Worm (Caenorhabditis elegans) whole organism, late embryonic: ENCODE data around the gene npr-16.

ENCODE experiments used
- C08G9.2 ChIP-seq: sonication (generic microtip); optimal IDR thresholded peaks from 2 replicates; lab custom pipeline; 2016; ENCODE audit warnings: mild to moderate bottlenecking, missing genetic modification characterization, moderate library complexity, missing compliant biosample characterization
- C38D4.7 ChIP-seq: fragments of 200-800 bp; sonication (Bioruptor generic); optimal IDR thresholded peaks from 2 replicates; lab custom pipeline; 2018; ENCODE audit warnings: mild to moderate bottlenecking, missing genetic modification characterization, moderate library complexity, missing compliant biosample characterization
- F13H6.1 ChIP-seq: sonication (generic microtip); optimal IDR thresholded peaks from 2 replicates; lab custom pipeline; 2016; ENCODE audit warnings: missing genetic modification characterization, missing compliant biosample characterization
- K09A11.1 ChIP-seq: sonication (generic microtip); optimal IDR thresholded peaks from 2 replicates; lab custom pipeline; 2017; ENCODE audit warnings: antibody characterized with exemption, mild to moderate bottlenecking, missing genetic modification characterization, missing compliant biosample characterization; ENCODE audit not compliant: insufficient read depth
- Y22D7AL.16 ChIP-seq: sonication (generic microtip); optimal IDR thresholded peaks from 2 replicates; lab custom pipeline; 2016; ENCODE audit warnings: missing genetic modification characterization, missing compliant biosample characterization
- ahr-1 ChIP-seq: sonication (generic microtip); optimal IDR thresholded peaks from 2 replicates; lab custom pipeline; 2016; ENCODE audit warnings: missing genetic modification characterization, missing compliant biosample characterization
- ceh-14 ChIP-seq: sonication (generic microtip); optimal IDR thresholded peaks from 2 replicates; lab custom pipeline; 2016; ENCODE audit warnings: missing genotype, missing genetic modification characterization, missing compliant biosample characterization
- ceh-18 ChIP-seq: sonication (generic microtip); optimal IDR thresholded peaks from 2 replicates; lab custom pipeline; 2016; ENCODE audit warnings: missing genetic modification characterization, missing compliant biosample characterization
- ceh-2 ChIP-seq: sonication (generic microtip); optimal IDR thresholded peaks from 2 replicates; lab custom pipeline; 2016; ENCODE audit warnings: missing genotype, missing genetic modification characterization, missing compliant biosample characterization
- ceh-22 ChIP-seq: sonication (generic microtip); optimal IDR thresholded peaks from 2 replicates; lab custom pipeline; 2017; ENCODE audit warnings: missing biosample characterization, missing genetic modification characterization
- ceh-34 ChIP-seq: sonication (generic microtip); optimal IDR thresholded peaks from 2 replicates; lab custom pipeline; 2016; ENCODE audit warnings: mild to moderate bottlenecking, missing genetic modification characterization, missing compliant biosample characterization
- ceh-48 ChIP-seq: sonication (generic microtip); optimal IDR thresholded peaks from 2 replicates; lab custom pipeline; 2016; ENCODE audit warnings: missing genetic modification characterization, inconsistent platforms, missing compliant biosample characterization
- ceh-6 ChIP-seq: fragments of 200-800 bp; sonication (Bioruptor generic); optimal IDR thresholded peaks from 2 replicates; lab custom pipeline; 2018; ENCODE audit warnings: mild to moderate bottlenecking, missing genetic modification characterization, missing compliant biosample characterization
- ceh-9 ChIP-seq: sonication (generic microtip); optimal IDR thresholded peaks from 2 replicates; lab custom pipeline; 2016; ENCODE audit warnings: mild to moderate bottlenecking, missing genetic modification characterization, inconsistent platforms, missing compliant biosample characterization
- che-1 ChIP-seq: sonication (generic microtip); optimal IDR thresholded peaks from 2 replicates; lab custom pipeline; 2016; ENCODE audit warnings: mild to moderate bottlenecking, missing genetic modification characterization, missing compliant biosample characterization
- dmd-4 ChIP-seq: sonication (generic microtip); optimal IDR thresholded peaks from 2 replicates; lab custom pipeline; 2016; ENCODE audit warnings: borderline replicate concordance, missing genetic modification characterization, missing compliant biosample characterization
- elt-2 ChIP-seq: sonication (generic microtip); optimal IDR thresholded peaks from 2 replicates; lab custom pipeline; 2016; ENCODE audit warnings: missing genetic modification reagents, missing genetic modification characterization, missing compliant biosample characterization
- fkh-6 ChIP-seq: sonication (generic microtip); optimal IDR thresholded peaks from 2 replicates; lab custom pipeline; 2016; ENCODE audit warnings: missing genetic modification characterization, missing compliant biosample characterization
- gmeb-2 ChIP-seq: sonication (generic microtip); optimal IDR thresholded peaks from 2 replicates; lab custom pipeline; 2016; ENCODE audit warnings: missing genetic modification characterization, inconsistent platforms, missing compliant biosample characterization
- hlh-15 ChIP-seq: sonication (generic microtip); optimal IDR thresholded peaks from 2 replicates; lab custom pipeline; 2016; ENCODE audit warnings: missing genetic modification characterization, missing compliant biosample characterization
- hlh-30 ChIP-seq: sonication (generic microtip); optimal IDR thresholded peaks from 2 replicates; lab custom pipeline; 2017; ENCODE audit warnings: antibody characterized with exemption, missing genetic modification characterization, missing compliant biosample characterization; ENCODE audit not compliant: insufficient read depth
- lim-6 ChIP-seq: sonication (generic microtip); optimal IDR thresholded peaks from 2 replicates; lab custom pipeline; 2016; ENCODE audit warnings: missing genetic modification characterization, missing compliant biosample characterization
- lin-11 ChIP-seq: fragments of 200-800 bp; sonication (Bioruptor generic); optimal IDR thresholded peaks from 2 replicates; lab custom pipeline; 2018; ENCODE audit warnings: mild to moderate bottlenecking, missing genetic modification characterization, missing compliant biosample characterization
- mec-3 ChIP-seq: sonication (generic microtip); optimal IDR thresholded peaks from 2 replicates; lab custom pipeline; 2016; ENCODE audit warnings: borderline replicate concordance, missing genetic modification characterization, missing compliant biosample characterization
- pha-4 ChIP-seq: fragments of 150-350 bp; optimal IDR thresholded peaks from 2 replicates; lab custom pipeline; 2018; ENCODE audit warnings: missing biosample characterization, missing genetic modification reagents, missing genetic modification characterization
- syd-9 ChIP-seq: sonication (generic microtip); optimal IDR thresholded peaks from 2 replicates; lab custom pipeline; 2016; ENCODE audit warnings: mild to moderate bottlenecking, missing genetic modification characterization, moderate library complexity, missing compliant biosample characterization
- tbx-2 ChIP-seq: sonication (generic microtip); optimal IDR thresholded peaks from 2 replicates; lab custom pipeline; 2016; ENCODE audit warnings: missing genetic modification characterization, missing compliant biosample characterization
- tbx-7 ChIP-seq: sonication (generic microtip); optimal IDR thresholded peaks from 2 replicates; lab custom pipeline; 2016; ENCODE audit warnings: missing genotype, missing genetic modification characterization, missing compliant biosample characterization
- unc-3 ChIP-seq, 2 experiments: fragments of 200-800 bp in 1 of 2; sonication (Bioruptor generic) in 1 of 2; sonication (generic microtip) in 1 of 2; conservative IDR thresholded peaks in 1 of 2; optimal IDR thresholded peaks in 1 of 2; 2 replicates each; pipeline versions ENCODE4 v1.3.6 to Lab custom; 2016 to 2022; ENCODE audit warnings: missing compliant biosample characterization in 2 of 2, missing genetic modification characterization in 2 of 2, missing genetic modification reagents in 1 of 2
- unc-42 ChIP-seq: sonication (generic microtip); optimal IDR thresholded peaks from 2 replicates; lab custom pipeline; 2016; ENCODE audit warnings: missing genotype, missing genetic modification characterization, missing compliant biosample characterization
- unc-55 ChIP-seq: sonication (generic microtip); optimal IDR thresholded peaks from 2 replicates; lab custom pipeline; 2017; ENCODE audit warnings: missing biosample characterization, missing genetic modification reagents, missing genetic modification characterization
- ztf-16 ChIP-seq: sonication (generic microtip); optimal IDR thresholded peaks from 2 replicates; lab custom pipeline; 2017; ENCODE audit warnings: missing genetic modification characterization, missing compliant biosample characterization

The npr-16 gene

DNA sequence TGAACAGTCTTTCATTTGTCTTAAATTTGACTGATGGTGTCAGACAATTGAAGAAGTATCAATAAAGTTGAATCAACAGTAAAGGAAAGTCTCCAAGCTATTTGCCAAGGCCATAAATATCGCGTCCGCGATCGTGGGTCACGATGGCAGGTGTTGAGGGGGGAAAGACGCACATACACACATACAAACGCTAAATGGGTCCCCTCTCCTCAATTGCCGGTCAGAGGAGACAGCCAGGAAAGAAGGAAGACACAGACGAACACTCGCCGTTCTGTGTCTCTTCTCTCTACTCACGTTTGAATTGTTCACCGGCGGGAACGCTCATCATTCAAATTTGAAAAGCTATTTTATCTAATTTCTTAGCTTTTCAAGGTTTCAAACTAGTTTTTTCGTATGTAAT is 22.3 kb downstream of the npr-16 start (continued):
- TF ChIP-seq mec-3 (tag; lab: Kevin White, UChicago) (no peak), ahr-1 (tag; lab: Kevin White, UChicago) (no peak), F13H6.1 (tag; lab: Kevin White, UChicago) (no peak), unc-55 (GFP tag; lab: Kevin White, UChicago) (peak; percentile 69), elt-2 (tag; lab: Kevin White, UChicago) (no peak), tbx-7 (tag; lab: Kevin White, UChicago) (no peak), pha-4 (tag; lab: Kevin White, UChicago) (no peak), ceh-18 (tag; lab: Kevin White, UChicago) (no peak), ceh-14 (tag; lab: Kevin White, UChicago) (no peak), ztf-16 (tag; lab: Kevin White, UChicago) (no peak)

DNA sequence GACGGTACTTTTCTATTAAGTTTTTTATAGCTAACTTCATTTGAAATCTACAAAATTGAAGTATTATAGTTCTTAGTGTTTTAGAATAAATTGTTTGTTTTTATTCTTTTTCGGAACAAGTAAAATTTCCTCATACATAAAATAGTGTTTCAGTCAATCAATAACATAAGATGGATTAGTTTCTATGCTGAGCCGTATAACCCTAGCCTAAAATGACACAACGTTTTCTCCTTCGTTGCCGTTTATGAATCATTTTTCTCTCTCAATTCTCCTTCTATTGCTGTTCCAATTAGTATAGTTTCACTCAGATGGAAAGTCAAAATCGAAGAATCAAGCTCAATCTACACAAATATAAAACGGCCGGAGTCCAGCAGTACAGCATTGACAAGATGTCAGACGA is 23.6 kb downstream of the npr-16 start, which contains the start of gene rgs-7:
Gene rgs-7 (plus strand): TSS at position 301 of the 400 bp plus-strand sequence.
- TF ChIP-seq che-1 (tag; lab: Kevin White, UChicago) (no peak), tbx-2 (tag; lab: Kevin White, UChicago) (no peak), ceh-22 (tag; lab: Kevin White, UChicago) (no peak), ceh-14 (tag; lab: Kevin White, UChicago) (no peak), unc-55 (GFP tag; lab: Kevin White, UChicago) (no peak), lim-6 (no peak), ceh-48 (tag; lab: Kevin White, UChicago) (no peak)

DNA sequence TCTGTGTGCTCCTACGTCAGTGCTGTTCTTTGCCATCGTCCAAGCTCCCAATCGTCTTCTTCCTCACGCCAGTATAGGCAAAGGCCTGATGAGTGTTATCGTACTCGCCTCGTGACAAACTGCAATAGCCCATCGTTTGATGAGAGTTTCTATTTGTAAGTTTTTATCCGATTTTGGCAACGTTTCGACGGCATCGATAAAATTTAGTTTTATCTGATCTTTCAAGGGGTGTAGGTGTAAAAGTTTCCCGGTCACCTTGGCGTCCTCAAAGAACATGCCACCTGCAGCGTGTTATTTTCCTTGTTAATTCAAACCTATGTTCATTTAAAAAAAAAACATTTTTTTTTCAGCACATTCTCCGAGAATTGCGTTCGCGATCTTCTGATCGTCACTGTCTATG is 28.5 kb downstream of the npr-16 start:
- TF ChIP-seq hlh-30, result no peak
- TF ChIP-seq lin-11 (tag; lab: Kevin White, UChicago), result no peak
- no peak for TF ChIP-seq hlh-15 (tag; lab: Kevin White, UChicago)
- TF ChIP-seq dmd-4 (tag; lab: Kevin White, UChicago), result no peak
- no peak for TF ChIP-seq Y22D7AL.16 (tag; lab: Kevin White, UChicago)
- TF ChIP-seq ceh-2 (tag; lab: Kevin White, UChicago), result no peak
- no peak for TF ChIP-seq ceh-34 (tag; lab: Kevin White, UChicago)
- no peak for TF ChIP-seq unc-3 (GFP tag; conservative IDR thresholded peaks at IDR 0.05; lab: Robert Waterston, UW)
- TF ChIP-seq unc-3 (tag; optimal IDR thresholded peaks at IDR 0.05; lab: Kevin White, UChicago), result no peak
- no peak for TF ChIP-seq gmeb-2 (tag; lab: Kevin White, UChicago)
- TF ChIP-seq unc-42 (tag; lab: Kevin White, UChicago), result no peak
- no peak for TF ChIP-seq syd-9 (tag; lab: Kevin White, UChicago)
- TF ChIP-seq fkh-6 (tag; lab: Kevin White, UChicago), result no peak
- no peak for TF ChIP-seq ceh-18 (tag; lab: Kevin White, UChicago)

DNA sequence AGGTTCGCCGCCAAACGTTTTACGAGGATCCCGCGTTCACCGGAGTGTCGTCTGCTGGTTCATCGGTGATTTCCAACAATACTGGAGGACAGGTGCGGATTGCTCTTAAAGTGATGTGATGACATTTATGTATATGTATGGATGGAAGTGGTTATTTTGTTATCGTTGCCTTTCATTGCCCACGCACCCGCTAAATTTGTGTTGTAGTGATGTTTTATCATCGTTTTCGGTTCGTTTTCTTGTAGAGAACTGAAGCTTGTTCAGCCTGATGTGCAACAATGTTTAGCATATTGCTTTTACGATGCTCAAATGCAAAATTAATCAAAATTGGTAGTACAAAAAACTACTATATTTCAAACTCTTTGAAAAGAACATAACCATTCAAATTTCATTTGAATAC is 29.2 kb downstream of the npr-16 start:
- no peak for TF ChIP-seq ceh-9 (tag; lab: Kevin White, UChicago)
- no peak for TF ChIP-seq unc-55 (GFP tag; lab: Kevin White, UChicago)
- TF ChIP-seq che-1 (tag; lab: Kevin White, UChicago), result no peak
- no peak for TF ChIP-seq K09A11.1 (tag; lab: Kevin White, UChicago)
- no peak for TF ChIP-seq lim-6
- no peak for TF ChIP-seq C38D4.7
- no peak for TF ChIP-seq pha-4 (tag; lab: Kevin White, UChicago)
- TF ChIP-seq, all 69 proteins: peak for 0

DNA sequence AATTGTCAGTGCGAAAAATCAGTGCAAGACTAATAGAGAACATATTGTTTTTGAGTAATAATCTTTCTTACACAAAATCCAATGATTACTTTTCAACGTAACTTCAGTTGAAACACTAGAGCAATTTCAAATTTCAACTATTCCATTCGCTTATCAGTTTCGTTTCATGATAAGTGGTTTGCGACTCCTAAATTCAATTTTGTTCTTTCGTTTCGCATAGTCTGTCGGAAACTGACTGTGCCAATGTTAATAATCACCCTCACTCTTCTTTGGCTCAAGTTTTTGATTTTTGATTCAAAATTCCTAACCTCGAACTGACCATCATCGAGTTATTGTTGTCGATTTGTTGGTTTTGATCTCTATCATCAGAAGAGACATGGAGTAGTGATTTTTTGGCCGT is 30.1 kb downstream of the npr-16 start:
- TF ChIP-seq C08G9.2 (tag; lab: Kevin White, UChicago) (no peak), K09A11.1 (tag; lab: Kevin White, UChicago) (no peak), ceh-6 (GFP tag; lab: Kevin White, UChicago) (no peak)
